Fruit fly (Drosophila melanogaster) whole organism, wandering third instar larva: ENCODE data around the gene Art1.

ENCODE experiments used
- Dfd ChIP-seq: fragments of >200 bp; optimal IDR thresholded peaks from 2 replicates; lab custom pipeline; 2017; ENCODE audit warnings: missing biosample characterization, missing genetic modification characterization
- Jra ChIP-seq: sonication (Bioruptor generic); optimal IDR thresholded peaks from 2 replicates; lab custom pipeline; 2016; ENCODE audit warnings: missing biosample characterization, missing genetic modification characterization
- Myc ChIP-seq: fragments of >200 bp; optimal IDR thresholded peaks from 2 replicates; lab custom pipeline; 2017
- OdsH ChIP-seq: fragments of 200-800 bp; sonication (Bioruptor generic); optimal IDR thresholded peaks from 2 replicates; lab custom pipeline; 2016; ENCODE audit warnings: missing biosample characterization, mild to moderate bottlenecking, missing genetic modification characterization
- br ChIP-seq: fragments of 200-800 bp; sonication (Bioruptor generic); optimal IDR thresholded peaks from 2 replicates; lab custom pipeline; 2016; ENCODE audit warnings: missing biosample characterization, missing genetic modification characterization
- dl ChIP-seq, 2 experiments: fragments of 175-275, 200-275 bp in 1 of 2; fragments of 200-275 bp in 1 of 2; sonication (Bioruptor generic); optimal IDR thresholded peaks; lab custom pipeline; 2018; ENCODE audit warnings: mild to moderate bottlenecking in 2 of 2, missing biosample characterization in 2 of 2, missing genetic modification characterization in 2 of 2, moderate library complexity in 2 of 2; ENCODE audit not compliant: partially characterized antibody in 2 of 2, insufficient read depth in 1 of 2
- dsf ChIP-seq: sonication (Bioruptor generic); optimal IDR thresholded peaks from 2 replicates; lab custom pipeline; 2016; ENCODE audit warnings: missing biosample characterization, missing genetic modification characterization, borderline replicate concordance
- foxo ChIP-seq, 2 experiments: fragments of 200-800 bp; sonication (Bioruptor generic); optimal IDR thresholded peaks; 2 replicates in 1 of 2; 3 replicates in 1 of 2; lab custom pipeline; 2016 to 2017; ENCODE audit warnings: missing biosample characterization in 2 of 2, missing genetic modification characterization in 2 of 2
- lola ChIP-seq: fragments of >200 bp; optimal IDR thresholded peaks from 2 replicates; lab custom pipeline; 2017; ENCODE audit warnings: missing biosample characterization, missing genetic modification characterization
- psq ChIP-seq: fragments of 200-800 bp; sonication (Bioruptor generic); optimal IDR thresholded peaks from 3 replicates; lab custom pipeline; 2017; ENCODE audit warnings: missing biosample characterization, mild to moderate bottlenecking, missing genetic modification characterization, moderate library complexity
- usp ChIP-seq: fragments of >200 bp; optimal IDR thresholded peaks from 2 replicates; lab custom pipeline; 2017; ENCODE audit warnings: missing biosample characterization, missing genetic modification characterization

- no peak for TF ChIP-seq lola (GFP tag; lab: Kevin White, UChicago)
- TF ChIP-seq dsf (GFP tag; lab: Kevin White, UChicago) = no peak
- TF ChIP-seq usp (GFP tag; lab: Kevin White, UChicago) = no peak
- TF ChIP-seq br = no peak
- no peak for TF ChIP-seq Myc (lab: Kevin White, UChicago)
- no peak for TF ChIP-seq OdsH (GFP tag; lab: Kevin White, UChicago)
- no peak for TF ChIP-seq Dfd (GFP tag; lab: Kevin White, UChicago)
- TF ChIP-seq psq (GFP tag; lab: Kevin White, UChicago) = no peak
- no peak for TF ChIP-seq Jra (GFP tag; lab: Kevin White, UChicago)
- TF ChIP-seq foxo (GFP tag; optimal IDR thresholded peaks at IDR 0.05; lab: Kevin White, UChicago) = no peak
- no peak for TF ChIP-seq dl (GFP tag; optimal IDR thresholded peaks at IDR 0.05; lab: Kevin White, UChicago; ENCODE audit: insufficient read depth in 1 of 2, partially characterized antibody in 2 of 2)
Observed at dm6 chr3R:10755534-10755933, 32.5 kb downstream of the Art1 start, which contains the start of gene CG14691.
